Worm (Caenorhabditis elegans) whole organism, early embryonic: ENCODE results near the gene F19B10.6.

Source experiments
- B0310.2 ChIP-seq: sonication (generic microtip); optimal IDR thresholded peaks from 2 replicates; lab custom pipeline; 2016; ENCODE audit warnings: mild to moderate bottlenecking, missing genetic modification characterization, missing compliant biosample characterization
- F13C5.2 ChIP-seq: sonication (generic microtip); optimal IDR thresholded peaks from 2 replicates; lab custom pipeline; 2017; ENCODE audit warnings: mild to moderate bottlenecking, missing genetic modification characterization, inconsistent platforms, missing compliant biosample characterization
- aly-1 ChIP-seq: sonication (generic microtip); optimal IDR thresholded peaks from 2 replicates; lab custom pipeline; 2016; ENCODE audit warnings: missing genetic modification characterization, missing compliant biosample characterization
- ama-1 ChIP-seq: fragments of 150-350 bp; optimal IDR thresholded peaks from 2 replicates; lab custom pipeline; 2014
- ceh-13 ChIP-seq: fragments of 200-800 bp; sonication (Bioruptor generic); optimal IDR thresholded peaks from 2 replicates; lab custom pipeline; 2018; ENCODE audit warnings: mild to moderate bottlenecking, missing genetic modification characterization, missing compliant biosample characterization
- ceh-36 ChIP-seq: sonication (generic microtip); optimal IDR thresholded peaks from 2 replicates; lab custom pipeline; 2016; ENCODE audit warnings: missing genetic modification characterization, inconsistent platforms, missing compliant biosample characterization
- ets-7 ChIP-seq: sonication (generic microtip); optimal IDR thresholded peaks from 2 replicates; lab custom pipeline; 2016; ENCODE audit warnings: missing genotype, missing genetic modification characterization, missing compliant biosample characterization
- flt-1 ChIP-seq: fragments of 200-800 bp; sonication (Bioruptor generic); IDR thresholded peaks from 2 replicates; pipeline ENCODE4 v1.3.6; 2022; ENCODE audit warnings: missing genetic modification characterization, missing compliant biosample characterization
- hmbx-1 ChIP-seq: sonication (generic microtip); optimal IDR thresholded peaks from 2 replicates; lab custom pipeline; 2016; ENCODE audit warnings: mild to moderate bottlenecking, missing genetic modification characterization, missing compliant biosample characterization
- hmg-4 ChIP-seq: fragments of 200-800 bp; sonication (Bioruptor generic); optimal IDR thresholded peaks from 2 replicates; lab custom pipeline; 2018; ENCODE audit warnings: mild to moderate bottlenecking, missing genetic modification characterization, missing compliant biosample characterization
- hnd-1 ChIP-seq: sonication (generic microtip); optimal IDR thresholded peaks from 2 replicates; lab custom pipeline; 2016; ENCODE audit warnings: missing genetic modification characterization, missing compliant biosample characterization
- pes-1 ChIP-seq: fragments of 200-800 bp; sonication (Bioruptor generic); IDR thresholded peaks from 2 replicates; pipeline ENCODE4 v1.3.6; 2022; ENCODE audit warnings: missing genetic modification reagents, missing genetic modification characterization, missing compliant biosample characterization
- scrt-1 ChIP-seq: fragments of 200-800 bp; sonication (Bioruptor generic); IDR thresholded peaks from 2 replicates; pipeline ENCODE4 v1.3.6; 2022; ENCODE audit warnings: missing genetic modification characterization, missing compliant biosample characterization
- sea-1 ChIP-seq: fragments of 200-800 bp; sonication (Bioruptor generic); conservative IDR thresholded peaks from 2 replicates; pipeline ENCODE4 v1.3.6; 2022; ENCODE audit warnings: missing genetic modification characterization, missing compliant biosample characterization
- tbx-11 ChIP-seq: fragments of 200-800 bp; sonication (Bioruptor generic); IDR thresholded peaks from 2 replicates; pipeline ENCODE4 v1.3.6; 2022; ENCODE audit warnings: missing genetic modification characterization, missing compliant biosample characterization
- tbx-37 ChIP-seq: fragments of 200-800 bp; sonication (Bioruptor generic); conservative IDR thresholded peaks from 2 replicates; pipeline ENCODE4 v1.3.6; 2022; ENCODE audit warnings: missing genetic modification reagents, missing genetic modification characterization, missing compliant biosample characterization
- tra-4 ChIP-seq: sonication (generic microtip); optimal IDR thresholded peaks from 2 replicates; lab custom pipeline; 2017; ENCODE audit warnings: missing genetic modification characterization, missing compliant biosample characterization

F19B10.6 gene

ce11 chrII:3688333-3688732, 24.6 kb upstream of the F19B10.6 start, which contains the start of gene ifas-1:
Gene ifas-1 (minus strand): TSS chrII:3688719.
- no peak for TF ChIP-seq ceh-36

- TF ChIP-seq ceh-36 (no peak), tra-4 (no peak), tbx-11 (GFP tag; lab: Robert Waterston, UW) (no peak), ama-1 (lab: Kevin White, UChicago) (no peak), B0310.2 (tag; lab: Kevin White, UChicago) (no peak), aly-1 (no peak), pes-1 (GFP tag; lab: Robert Waterston, UW) (no peak), F13C5.2 (tag; lab: Kevin White, UChicago) (no peak), scrt-1 (GFP tag; lab: Robert Waterston, UW) (no peak), ets-7 (tag; lab: Kevin White, UChicago) (no peak), hmbx-1 (tag; lab: Kevin White, UChicago) (no peak), sea-1 (GFP tag; lab: Robert Waterston, UW) (no peak), ceh-13 (GFP tag; lab: Kevin White, UChicago) (no peak), flt-1 (GFP tag; lab: Robert Waterston, UW) (no peak), hmg-4 (GFP tag; lab: Kevin White, UChicago) (no peak), hnd-1 (no peak), tbx-37 (GFP tag; lab: Robert Waterston, UW) (no peak)
Measured at ce11 chrII:3684487-3685067, 20.9 kb upstream of the F19B10.6 start.

DNA sequence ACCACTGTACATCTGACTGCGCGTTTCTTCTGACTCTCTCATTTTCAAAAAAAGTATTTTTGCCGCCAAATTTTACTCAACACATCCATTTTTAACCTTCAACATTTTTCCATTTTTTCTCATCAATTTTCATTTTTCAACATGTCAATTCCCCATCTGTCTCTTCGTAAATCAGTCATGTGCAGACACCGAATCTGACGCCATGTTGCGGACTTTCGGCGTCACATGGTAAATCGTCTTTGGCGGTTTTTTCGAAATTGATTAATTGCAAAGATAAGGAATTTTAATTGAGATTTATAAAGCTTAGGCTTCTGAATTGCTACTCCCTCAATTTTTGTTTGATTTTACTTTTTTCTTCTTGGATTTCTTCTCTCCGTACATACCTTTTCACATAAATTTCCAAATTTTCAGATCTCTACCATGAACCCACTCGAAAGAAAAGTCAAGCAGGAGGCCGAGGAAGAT, 19.1 kb upstream of the F19B10.6 start, which contains the start of gene F19B10.1:
Gene F19B10.1, plus strand, starts transcription at position 415 of the 465 bp plus-strand sequence.
- TF ChIP-seq hmg-4 (GFP tag; lab: Kevin White, UChicago) (no peak), aly-1 (no peak), flt-1 (GFP tag; lab: Robert Waterston, UW) (no peak), hnd-1 (no peak), scrt-1 (GFP tag; lab: Robert Waterston, UW) (no peak), pes-1 (GFP tag; lab: Robert Waterston, UW) (no peak), B0310.2 (tag; lab: Kevin White, UChicago) (no peak), sea-1 (GFP tag; lab: Robert Waterston, UW) (no peak), tbx-37 (GFP tag; lab: Robert Waterston, UW) (no peak), ets-7 (tag; lab: Kevin White, UChicago) (no peak), ceh-36 (no peak)

- no peak for TF ChIP-seq pes-1 (GFP tag; lab: Robert Waterston, UW)
- TF ChIP-seq sea-1 (GFP tag; lab: Robert Waterston, UW), result no peak
- no peak for TF ChIP-seq aly-1
- no peak for TF ChIP-seq flt-1 (GFP tag; lab: Robert Waterston, UW)
- no peak for TF ChIP-seq tbx-11 (GFP tag; lab: Robert Waterston, UW)
- TF ChIP-seq scrt-1 (GFP tag; lab: Robert Waterston, UW), result no peak
- TF ChIP-seq ceh-36, result no peak
- no peak for TF ChIP-seq hmg-4 (GFP tag; lab: Kevin White, UChicago)
- TF ChIP-seq tra-4, result no peak
- TF ChIP-seq hmbx-1 (tag; lab: Kevin White, UChicago), result no peak
- no peak for TF ChIP-seq B0310.2 (tag; lab: Kevin White, UChicago)
- TF ChIP-seq tbx-37 (GFP tag; lab: Robert Waterston, UW), result no peak
- TF ChIP-seq ama-1 (lab: Kevin White, UChicago), result no peak
- TF ChIP-seq F13C5.2 (tag; lab: Kevin White, UChicago), result no peak
- no peak for TF ChIP-seq hnd-1
- TF ChIP-seq ceh-13 (GFP tag; lab: Kevin White, UChicago), result no peak
- no peak for TF ChIP-seq ets-7 (tag; lab: Kevin White, UChicago)
Measured at ce11 chrII:3681365-3682083, 17.8 kb upstream of the F19B10.6 start, which contains the start of gene F19B10.10. Gene F19B10.10 (minus strand): TSS chrII:3681415.

- TF ChIP-seq F13C5.2 (tag; lab: Kevin White, UChicago) (no peak), ets-7 (tag; lab: Kevin White, UChicago) (no peak)
Measured at ce11 chrII:3680366-3680765, 16.7 kb upstream of the F19B10.6 start.

ce11 chrII:3678978-3679377, 15.3 kb upstream of the F19B10.6 start:
- TF ChIP-seq ets-7 (tag; lab: Kevin White, UChicago), result no peak
- no peak for TF ChIP-seq aly-1
- TF ChIP-seq hnd-1, result no peak
- no peak for TF ChIP-seq ama-1 (lab: Kevin White, UChicago)
- no peak for TF ChIP-seq flt-1 (GFP tag; lab: Robert Waterston, UW)

- TF ChIP-seq hnd-1, result no peak
- no peak for TF ChIP-seq ets-7 (tag; lab: Kevin White, UChicago)
- no peak for TF ChIP-seq hmbx-1 (tag; lab: Kevin White, UChicago)
- TF ChIP-seq aly-1, result no peak
- TF ChIP-seq ceh-13 (GFP tag; lab: Kevin White, UChicago), result no peak
- TF ChIP-seq sea-1 (GFP tag; lab: Robert Waterston, UW), result no peak
- no peak for TF ChIP-seq tbx-11 (GFP tag; lab: Robert Waterston, UW)
- TF ChIP-seq flt-1 (GFP tag; lab: Robert Waterston, UW), result no peak
- TF ChIP-seq hmg-4 (GFP tag; lab: Kevin White, UChicago), result no peak
- no peak for TF ChIP-seq F13C5.2 (tag; lab: Kevin White, UChicago)
- no peak for TF ChIP-seq pes-1 (GFP tag; lab: Robert Waterston, UW)
- TF ChIP-seq ama-1 (lab: Kevin White, UChicago), result no peak
- TF ChIP-seq tra-4, result no peak
- no peak for TF ChIP-seq tbx-37 (GFP tag; lab: Robert Waterston, UW)
Measured at ce11 chrII:3675176-3675575, 11.5 kb upstream of the F19B10.6 start, which contains the start of gene F19B10.2. Gene F19B10.2 (plus strand): TSS chrII:3675476.
